Fruit fly (Drosophila melanogaster) whole organism, embryonic: Measurements from ENCODE around the gene Kr-h2.

Experiments
- ATbp ChIP-seq: fragments of 200-800 bp; sonication (Bioruptor generic); optimal IDR thresholded peaks from 2 replicates; lab custom pipeline; 2017; ENCODE audit warnings: missing biosample characterization, mild to moderate bottlenecking, missing genetic modification characterization, missing genetic modification reagents
- Asciz ChIP-seq: fragments of 200-800 bp; sonication (Bioruptor generic); optimal IDR thresholded peaks from 2 replicates; lab custom pipeline; 2017; ENCODE audit warnings: missing biosample characterization, mild to moderate bottlenecking, missing genetic modification characterization, missing genetic modification reagents
- B-H1 ChIP-seq: fragments of 200-800 bp; sonication (Bioruptor generic); IDR thresholded peaks from 3 replicates; pipeline ENCODE4 v1.3.6; 2022; ENCODE audit warnings: missing biosample characterization, missing genetic modification characterization
- CG12236 ChIP-seq: fragments of 200-800 bp; sonication (Bioruptor generic); optimal IDR thresholded peaks from 2 replicates; lab custom pipeline; 2016; ENCODE audit warnings: missing biosample characterization, missing genetic modification characterization
- CG13775 ChIP-seq: fragments of 200-800 bp; sonication (Bioruptor generic); optimal IDR thresholded peaks from 3 replicates; lab custom pipeline; 2017; ENCODE audit warnings: missing biosample characterization, mild to moderate bottlenecking, missing genetic modification characterization
- CG14667 ChIP-seq: fragments of 200-800 bp; sonication (Bioruptor generic); IDR thresholded peaks from 2 replicates; pipeline ENCODE4 v1.3.6; 2022; ENCODE audit warnings: missing biosample characterization, missing genetic modification characterization
- CG1832 ChIP-seq: fragments of 200-800 bp; sonication (Bioruptor generic); optimal IDR thresholded peaks from 2 replicates; lab custom pipeline; 2017; ENCODE audit warnings: missing biosample characterization, mild to moderate bottlenecking, missing genetic modification characterization, inconsistent platforms
- CG18764 ChIP-seq: fragments of 200-800 bp; sonication (Bioruptor generic); optimal IDR thresholded peaks from 3 replicates; lab custom pipeline; 2016; ENCODE audit warnings: missing biosample characterization, missing genetic modification characterization
- CG2712 ChIP-seq: fragments of 200-800 bp; optimal IDR thresholded peaks from 3 replicates; lab custom pipeline; 2019; ENCODE audit warnings: missing biosample characterization, mild to moderate bottlenecking, missing genetic modification characterization, moderate library complexity
- CG30431 ChIP-seq: fragments of 200-800 bp; sonication (Bioruptor generic); optimal IDR thresholded peaks from 2 replicates; lab custom pipeline; 2017; ENCODE audit warnings: missing biosample characterization, missing genetic modification characterization
- CG31441 ChIP-seq: fragments of 200-800 bp; sonication (Bioruptor generic); IDR thresholded peaks from 2 replicates; pipeline ENCODE4 v1.3.6; 2022; ENCODE audit warnings: missing biosample characterization, missing genetic modification characterization
- CG5953 ChIP-seq: fragments of 200-800 bp; sonication (Bioruptor generic); IDR thresholded peaks from 2 replicates; pipeline ENCODE4 v1.3.6; 2022; ENCODE audit warnings: missing biosample characterization, missing genetic modification characterization
- CG6654 ChIP-seq: fragments of 200-800 bp; sonication (Bioruptor generic); optimal IDR thresholded peaks from 2 replicates; lab custom pipeline; 2017; ENCODE audit warnings: missing biosample characterization, mild to moderate bottlenecking, missing genetic modification characterization
- CG6854 ChIP-seq: fragments of 200-800 bp; sonication (Bioruptor generic); optimal IDR thresholded peaks from 3 replicates; lab custom pipeline; 2017; ENCODE audit warnings: missing biosample characterization, mild to moderate bottlenecking, missing genetic modification characterization
- CG7839 ChIP-seq: fragments of 200-800 bp; sonication (Bioruptor generic); optimal IDR thresholded peaks from 3 replicates; lab custom pipeline; 2018; ENCODE audit warnings: missing biosample characterization, mild to moderate bottlenecking, missing genetic modification characterization, moderate library complexity
- CG8290 ChIP-seq, 3 experiments: fragments of 200-800 bp; sonication (Bioruptor generic); optimal IDR thresholded peaks; 2 replicates each; lab custom pipeline; 2016 to 2019; ENCODE audit warnings: missing biosample characterization in 3 of 3, missing genetic modification characterization in 3 of 3, mild to moderate bottlenecking in 2 of 3, moderate library complexity in 1 of 3
- Dfd ChIP-seq, 2 experiments: fragments of >200 bp; optimal IDR thresholded peaks; 2 replicates each; lab custom pipeline; 2017; ENCODE audit warnings: missing biosample characterization in 2 of 2, missing genetic modification characterization in 2 of 2
- E2f2 ChIP-seq: fragments of 200-800 bp; sonication (Bioruptor generic); IDR thresholded peaks from 2 replicates; pipeline ENCODE4 v1.3.6; 2022; ENCODE audit warnings: missing biosample characterization, missing genetic modification characterization
- Ets97D ChIP-seq: fragments of 200-800 bp; sonication (Bioruptor generic); optimal IDR thresholded peaks from 3 replicates; lab custom pipeline; 2016; ENCODE audit warnings: missing biosample characterization, missing genetic modification characterization
- Fer2 ChIP-seq: fragments of 200-800 bp; sonication (Bioruptor generic); optimal IDR thresholded peaks from 2 replicates; lab custom pipeline; 2018; ENCODE audit warnings: missing biosample characterization, mild to moderate bottlenecking, missing genetic modification characterization, moderate library complexity
- HLH4C ChIP-seq: fragments of 200-800 bp; sonication (Bioruptor generic); IDR thresholded peaks from 3 replicates; pipeline ENCODE4 v1.3.6; 2022; ENCODE audit warnings: missing biosample characterization, missing genetic modification characterization; ENCODE audit not compliant: partially characterized antibody
- Hr39 ChIP-seq: fragments of >200 bp; optimal IDR thresholded peaks from 2 replicates; lab custom pipeline; 2017
- Lpt ChIP-seq: fragments of >200 bp; optimal IDR thresholded peaks from 2 replicates; lab custom pipeline; 2018; ENCODE audit warnings: missing biosample characterization, missing genetic modification characterization
- MESR4 ChIP-seq: fragments of 200-800 bp; sonication (Bioruptor generic); optimal IDR thresholded peaks from 2 replicates; lab custom pipeline; 2018; ENCODE audit warnings: missing biosample characterization, mild to moderate bottlenecking, missing genetic modification characterization, moderate library complexity
- NFAT ChIP-seq: fragments of 200-800 bp; sonication (Bioruptor generic); IDR thresholded peaks from 2 replicates; pipeline ENCODE4 v1.3.6; 2022; ENCODE audit warnings: missing biosample characterization, missing genetic modification characterization
- Nf-YC ChIP-seq: fragments of 200-800 bp; optimal IDR thresholded peaks from 3 replicates; lab custom pipeline; 2019; ENCODE audit warnings: missing biosample characterization, mild to moderate bottlenecking, missing genetic modification characterization, moderate library complexity
- PHDP ChIP-seq: fragments of 200-800 bp; sonication (Bioruptor generic); optimal IDR thresholded peaks from 3 replicates; lab custom pipeline; 2018; ENCODE audit warnings: missing biosample characterization, mild to moderate bottlenecking, missing genetic modification characterization, moderate library complexity
- Ptx1 ChIP-seq: fragments of 200-800 bp; sonication (Bioruptor generic); IDR thresholded peaks from 2 replicates; pipeline ENCODE4 v1.3.6; 2022; ENCODE audit warnings: missing biosample characterization, missing genetic modification characterization
- Trl ChIP-seq, 3 experiments: fragments of >200 bp in 2 of 3; fragments of 200-800 bp in 1 of 3; sonication (Bioruptor generic) in 1 of 3; optimal IDR thresholded peaks; 2 replicates in 1 of 3; 3 replicates in 2 of 3; lab custom pipeline; 2016 to 2017; ENCODE audit warnings: missing biosample characterization in 1 of 3, missing genetic modification characterization in 1 of 3
- Vsx1 ChIP-seq: fragments of 200-800 bp; sonication (Bioruptor generic); optimal IDR thresholded peaks from 2 replicates; lab custom pipeline; 2017; ENCODE audit warnings: missing biosample characterization, mild to moderate bottlenecking, missing genetic modification characterization, missing genetic modification reagents
- abd-A ChIP-seq: fragments of 200-800 bp; sonication (Bioruptor generic); optimal IDR thresholded peaks from 3 replicates; lab custom pipeline; 2019; ENCODE audit warnings: missing biosample characterization, mild to moderate bottlenecking, missing genetic modification characterization, moderate library complexity
- amos ChIP-seq: fragments of 200-800 bp; sonication (Bioruptor generic); IDR thresholded peaks from 2 replicates; pipeline ENCODE4 v1.3.6; 2022; ENCODE audit warnings: missing biosample characterization, missing genetic modification characterization; ENCODE audit not compliant: partially characterized antibody
- cas ChIP-seq: fragments of 200-800 bp; sonication (Bioruptor generic); IDR thresholded peaks from 2 replicates; pipeline ENCODE4 v1.3.6; 2022; ENCODE audit warnings: missing biosample characterization, missing genetic modification characterization
- crol ChIP-seq: fragments of 200-800 bp; sonication (Bioruptor generic); IDR thresholded peaks from 2 replicates; pipeline ENCODE4 v1.3.6; 2022; ENCODE audit warnings: missing biosample characterization, missing genetic modification characterization
- cwo ChIP-seq: fragments of 200-800 bp; sonication (Bioruptor generic); optimal IDR thresholded peaks from 3 replicates; lab custom pipeline; 2017; ENCODE audit warnings: missing biosample characterization, missing genetic modification characterization, mild to moderate bottlenecking, moderate library complexity, missing genetic modification reagents
- disco-r ChIP-seq: fragments of 200-800 bp; sonication (Bioruptor generic); optimal IDR thresholded peaks from 2 replicates; lab custom pipeline; 2016; ENCODE audit warnings: missing biosample characterization, missing genetic modification characterization
- en ChIP-seq: fragments of 200-800 bp; sonication (Bioruptor generic); optimal IDR thresholded peaks from 2 replicates; lab custom pipeline; 2016; ENCODE audit warnings: missing biosample characterization, missing genetic modification characterization
- fd64A ChIP-seq: fragments of 200-800 bp; sonication (Bioruptor generic); optimal IDR thresholded peaks from 3 replicates; lab custom pipeline; 2018; ENCODE audit warnings: missing biosample characterization, mild to moderate bottlenecking, missing genetic modification characterization
- h ChIP-seq: fragments of >200 bp; optimal IDR thresholded peaks from 2 replicates; lab custom pipeline; 2017
- inv ChIP-seq: fragments of 200-800 bp; sonication (Bioruptor generic); IDR thresholded peaks from 2 replicates; pipeline ENCODE4 v1.3.6; 2022; ENCODE audit warnings: missing biosample characterization, missing genetic modification characterization; ENCODE audit not compliant: partially characterized antibody
- ken ChIP-seq: fragments of 200-800 bp; sonication (Bioruptor generic); IDR thresholded peaks from 3 replicates; pipeline ENCODE4 v1.3.6; 2022; ENCODE audit warnings: missing biosample characterization, missing genetic modification characterization
- onecut ChIP-seq: fragments of 200-800 bp; sonication (Bioruptor generic); IDR thresholded peaks from 2 replicates; pipeline ENCODE4 v1.3.6; 2022; ENCODE audit warnings: missing biosample characterization, missing genetic modification characterization
- seq ChIP-seq: fragments of 200-800 bp; sonication (Bioruptor generic); IDR thresholded peaks from 2 replicates; pipeline ENCODE4 v1.3.6; 2022; ENCODE audit warnings: missing biosample characterization, missing genetic modification characterization
- sim ChIP-seq: fragments of 200-800 bp; sonication (Bioruptor generic); IDR thresholded peaks from 2 replicates; pipeline ENCODE4 v1.3.6; 2022; ENCODE audit warnings: missing biosample characterization, missing genetic modification characterization
- tio ChIP-seq: fragments of 200-800 bp; sonication (Bioruptor generic); optimal IDR thresholded peaks from 2 replicates; lab custom pipeline; 2017; ENCODE audit warnings: missing biosample characterization, missing genetic modification characterization, inconsistent platforms
- tx ChIP-seq: fragments of 200-800 bp; sonication (Bioruptor generic); optimal IDR thresholded peaks from 2 replicates; lab custom pipeline; 2016; ENCODE audit warnings: missing biosample characterization, missing genetic modification characterization
- unpg ChIP-seq: fragments of 200-800 bp; sonication (Bioruptor generic); optimal IDR thresholded peaks from 3 replicates; lab custom pipeline; 2018; ENCODE audit warnings: missing biosample characterization, mild to moderate bottlenecking, missing genetic modification characterization, moderate library complexity
- vvl ChIP-seq: fragments of 200-800 bp; sonication (Bioruptor generic); IDR thresholded peaks from 2 replicates; pipeline ENCODE4 v1.3.6; 2022; ENCODE audit warnings: missing biosample characterization, missing genetic modification characterization
- wor ChIP-seq: fragments of 200-800 bp; sonication (Bioruptor generic); IDR thresholded peaks from 2 replicates; pipeline ENCODE4 v1.3.6; 2022; ENCODE audit warnings: missing biosample characterization, missing genetic modification characterization

Gene Kr-h2

DNA sequence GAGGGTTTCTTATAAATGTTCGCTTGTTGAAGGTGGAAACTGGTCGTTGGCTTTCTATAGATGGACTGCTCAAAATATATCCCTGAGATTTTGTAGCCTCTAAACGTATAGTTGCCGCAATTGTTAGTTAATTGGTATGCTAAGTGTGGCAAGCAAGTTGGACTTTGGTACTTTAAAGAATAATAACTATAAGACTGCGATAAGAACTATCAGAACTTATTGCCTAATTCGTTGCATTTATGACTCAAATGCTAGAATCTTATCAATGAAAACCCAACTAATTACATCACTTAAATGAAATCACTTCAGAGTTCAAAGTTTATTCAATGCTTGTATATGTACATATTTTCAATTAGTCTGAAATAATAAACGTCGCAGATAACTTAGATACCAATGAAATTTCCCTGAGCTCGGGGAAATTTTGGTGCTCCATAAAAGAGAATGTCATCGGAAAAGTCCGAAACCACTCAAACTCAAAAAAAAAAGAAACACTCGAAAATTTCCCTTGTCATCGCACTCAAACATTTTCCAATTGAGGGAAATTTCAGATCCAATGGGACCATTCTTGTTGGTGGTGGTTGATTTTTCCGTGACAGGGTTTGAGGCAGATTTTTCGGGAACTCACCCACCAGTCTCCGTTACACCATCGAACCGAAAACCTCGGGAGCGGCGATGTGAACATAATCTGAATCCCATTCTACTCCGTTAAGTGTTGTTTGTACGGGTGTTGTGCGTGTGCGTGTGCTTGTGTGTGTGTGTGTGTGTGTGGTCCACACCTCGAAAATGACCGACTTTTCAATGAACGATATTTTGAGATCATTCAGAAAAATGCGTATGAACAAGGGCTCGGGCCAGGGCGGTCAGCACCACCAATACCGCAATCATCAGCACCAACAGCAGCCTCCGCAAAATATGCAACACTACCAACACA is 20.3 kb downstream of the Kr-h2 start, which contains the start of gene CG45075 (continued):
- TF ChIP-seq PHDP (no peak), amos (GFP tag; lab: Robert Waterston, UW) (no peak), en (GFP tag; lab: Kevin White, UChicago) (no peak), CG14667 (GFP tag; lab: Robert Waterston, UW) (no peak), Ptx1 (GFP tag; lab: Robert Waterston, UW) (no peak), CG2712 (tag; lab: Kevin White, UChicago) (no peak), ATbp (GFP tag; lab: Kevin White, UChicago) (no peak), abd-A (tag; lab: Kevin White, UChicago) (peak; percentile 1), cwo (GFP tag; lab: Kevin White, UChicago) (no peak), CG6854 (GFP tag; lab: Kevin White, UChicago) (no peak), onecut (GFP tag; lab: Robert Waterston, UW) (peak; percentile 31; the same call in 1 of the 2 replicates), tio (GFP tag; lab: Kevin White, UChicago) (no peak), Ets97D (peak; percentile 6), CG5953 (GFP tag; lab: Robert Waterston, UW) (0 out of 2 replicates have a peak, but pooled peaks have one; percentile 24), seq (0 out of 2 replicates have a peak, but pooled peaks have one; percentile 25), CG30431 (no peak), wor (GFP tag; lab: Robert Waterston, UW) (no peak), B-H1 (no peak), Dfd (GFP tag; optimal IDR thresholded peaks at IDR 0.05; lab: Kevin White, UChicago) (no peak), MESR4 (GFP tag; lab: Kevin White, UChicago) (no peak), ken (GFP tag; lab: Robert Waterston, UW) (no peak), cas (GFP tag; lab: Robert Waterston, UW) (no peak), crol (GFP tag; lab: Robert Waterston, UW) (no peak), NFAT (no peak), CG7839 (tag; lab: Kevin White, UChicago) (no peak), E2f2 (GFP tag; lab: Robert Waterston, UW) (no peak), Nf-YC (tag; lab: Kevin White, UChicago) (no peak), sim (GFP tag; lab: Robert Waterston, UW) (no peak), disco-r (GFP tag; lab: Kevin White, UChicago) (no peak), CG31441 (no peak; the same call in 1 of the 2 replicates), HLH4C (GFP tag; lab: Robert Waterston, UW) (no peak), Lpt (GFP tag; lab: Kevin White, UChicago) (no peak), CG12236 (no peak), tx (GFP tag; lab: Kevin White, UChicago) (no peak), inv (no peak), Fer2 (tag; lab: Kevin White, UChicago) (no peak), CG18764 (GFP tag; lab: Kevin White, UChicago) (no peak), Hr39 (lab: Kevin White, UChicago) (no peak), unpg (no peak), Trl (optimal IDR thresholded peaks at IDR 0.05; lab: Kevin White, UChicago) (no peak), Trl (GFP tag; optimal IDR thresholded peaks at IDR 0.05; lab: Kevin White, UChicago) (no peak), fd64A (GFP tag; lab: Kevin White, UChicago) (peak; percentile 1), CG13775 (GFP tag; lab: Kevin White, UChicago) (no peak), Asciz (GFP tag; lab: Kevin White, UChicago) (no peak), CG1832 (GFP tag; lab: Kevin White, UChicago) (no peak), h (lab: Kevin White, UChicago) (no peak), Vsx1 (GFP tag; lab: Kevin White, UChicago) (no peak), vvl (peak; percentile 64; the same call in 1 of the 2 replicates), CG8290 (GFP tag; optimal IDR thresholded peaks at IDR 0.05; lab: Kevin White, UChicago) (no peak), CG8290 (tag; optimal IDR thresholded peaks at IDR 0.05; lab: Kevin White, UChicago) (peak in 1 of 2 experiments; percentile 27), CG6654 (GFP tag; lab: Kevin White, UChicago) (no peak)
